Fruit fly (Drosophila melanogaster) whole organism: ENCODE data around the gene Tob.

Source experiments
- CG8478 ChIP-seq: fragments of >200 bp; optimal IDR thresholded peaks from 2 replicates; lab custom pipeline; 2018; ENCODE audit warnings: inconsistent platforms
- Dll ChIP-seq: fragments of >200 bp; optimal IDR thresholded peaks from 2 replicates; lab custom pipeline; 2017
- EcR ChIP-seq, 2 experiments: fragments of >200 bp; optimal IDR thresholded peaks; 2 replicates each; lab custom pipeline; 2017; ENCODE audit warnings: missing biosample characterization in 2 of 2, missing genetic modification characterization in 2 of 2, missing genetic modification reagents in 2 of 2
- pan ChIP-seq: fragments of >200 bp; optimal IDR thresholded peaks from 2 replicates; lab custom pipeline; 2017
- psq ChIP-seq: fragments of >200 bp; optimal IDR thresholded peaks from 2 replicates; lab custom pipeline; 2017
- usp ChIP-seq: fragments of >200 bp; optimal IDR thresholded peaks from 2 replicates; lab custom pipeline; 2017; ENCODE audit warnings: missing biosample characterization, missing genetic modification characterization, mixed read lengths

The Tob gene

DNA sequence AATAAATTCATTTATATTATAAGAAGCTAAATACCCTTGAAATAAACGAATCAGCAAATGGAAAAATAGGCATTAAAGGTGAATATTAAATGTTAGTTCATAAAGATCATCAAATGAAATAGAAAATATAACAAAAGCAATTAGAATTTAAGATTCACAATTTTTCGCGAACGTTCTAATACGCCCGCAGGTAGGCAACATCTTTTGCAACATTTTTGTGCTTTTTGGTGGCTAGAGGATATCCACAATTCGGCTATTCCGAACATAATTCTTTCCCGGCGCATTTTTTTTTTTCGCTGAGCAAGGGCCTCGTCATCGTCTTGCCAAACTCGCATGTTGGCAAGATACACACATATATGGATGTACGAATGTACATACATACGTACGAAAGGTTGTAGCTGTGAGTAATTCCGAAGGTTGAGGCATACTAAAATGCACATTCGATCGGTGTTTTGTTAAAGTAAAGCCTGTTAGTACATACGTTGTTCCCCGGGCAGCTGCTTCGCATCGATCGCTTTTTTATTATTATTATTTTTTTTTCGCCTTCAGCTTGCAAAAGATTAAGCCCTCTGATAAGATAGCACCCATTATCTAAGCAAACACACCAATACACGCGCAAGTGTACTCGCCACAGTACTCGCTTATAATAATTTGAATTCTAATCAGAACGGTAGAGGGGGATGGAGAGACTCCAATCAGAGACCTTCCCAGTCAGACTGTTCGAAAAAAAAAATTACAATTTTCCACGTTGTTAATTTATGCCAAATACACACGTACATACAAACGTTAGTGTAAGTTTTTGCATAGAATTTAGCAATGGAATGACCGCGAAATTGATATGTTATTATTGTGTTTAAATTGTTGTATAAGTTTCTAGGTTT lies 11.3 kb upstream of the Tob start:
- TF ChIP-seq psq (lab: Kevin White, UChicago) (no peak), pan (lab: Kevin White, UChicago) (no peak), CG8478 (lab: Kevin White, UChicago) (no peak), usp (GFP tag; lab: Kevin White, UChicago) (no peak), EcR (GFP tag; optimal IDR thresholded peaks at IDR 0.05; lab: Kevin White, UChicago) (no peak), Dll (lab: Kevin White, UChicago) (no peak)

DNA sequence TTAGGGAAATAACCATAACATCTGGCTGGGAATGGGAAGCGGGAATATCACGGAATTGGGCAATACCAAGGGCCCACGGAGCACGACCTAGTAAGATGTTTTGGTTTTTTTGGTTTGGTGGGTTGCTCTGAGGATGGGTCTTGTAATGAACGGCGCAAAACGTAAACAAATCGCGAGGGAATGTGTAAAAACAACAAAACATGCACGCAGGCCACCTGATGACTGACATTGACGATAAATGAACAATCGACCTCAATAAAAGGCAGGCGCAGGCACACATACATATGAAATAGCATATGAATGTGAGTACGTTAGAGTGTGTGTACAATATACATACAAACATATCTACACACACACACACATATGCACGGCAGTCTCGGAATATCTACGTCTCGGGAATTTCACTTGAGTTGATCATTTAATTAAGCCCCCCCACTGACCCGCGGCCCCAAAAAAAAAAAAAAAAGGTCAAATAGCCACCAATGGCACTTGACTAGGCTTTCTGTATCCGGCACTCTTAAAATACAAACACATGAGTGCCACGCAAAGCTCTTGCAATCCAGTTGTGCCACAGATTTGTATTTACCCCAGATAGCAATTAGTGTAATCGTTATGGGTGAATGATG lies 9.5 kb upstream of the Tob start:
- TF ChIP-seq usp (GFP tag; lab: Kevin White, UChicago) (no peak), psq (lab: Kevin White, UChicago) (no peak), Dll (lab: Kevin White, UChicago) (no peak), pan (lab: Kevin White, UChicago) (no peak), CG8478 (lab: Kevin White, UChicago) (no peak), EcR (GFP tag; optimal IDR thresholded peaks at IDR 0.05; lab: Kevin White, UChicago) (no peak)

DNA sequence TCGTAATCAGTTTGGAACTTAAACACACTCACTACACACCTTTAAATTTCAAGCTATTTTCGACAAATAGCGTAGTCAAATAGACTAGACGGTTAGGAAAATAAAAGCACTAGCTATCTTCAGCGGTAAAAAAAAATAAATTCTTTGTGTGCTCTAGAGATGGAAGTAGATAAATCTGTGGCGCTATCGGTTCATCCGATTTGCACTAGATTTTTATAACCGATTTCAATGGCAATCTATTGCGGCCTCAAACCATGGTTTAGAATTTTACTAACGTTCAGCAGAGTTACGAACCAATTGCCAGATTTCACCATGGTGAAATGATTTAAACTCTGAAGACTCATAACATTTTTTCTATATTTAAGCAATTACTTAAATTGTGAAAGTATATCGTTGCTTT lies 5.2 kb upstream of the Tob start:
- TF ChIP-seq pan (lab: Kevin White, UChicago), result no peak
- no peak for TF ChIP-seq EcR (GFP tag; optimal IDR thresholded peaks at IDR 0.05; lab: Kevin White, UChicago)

DNA sequence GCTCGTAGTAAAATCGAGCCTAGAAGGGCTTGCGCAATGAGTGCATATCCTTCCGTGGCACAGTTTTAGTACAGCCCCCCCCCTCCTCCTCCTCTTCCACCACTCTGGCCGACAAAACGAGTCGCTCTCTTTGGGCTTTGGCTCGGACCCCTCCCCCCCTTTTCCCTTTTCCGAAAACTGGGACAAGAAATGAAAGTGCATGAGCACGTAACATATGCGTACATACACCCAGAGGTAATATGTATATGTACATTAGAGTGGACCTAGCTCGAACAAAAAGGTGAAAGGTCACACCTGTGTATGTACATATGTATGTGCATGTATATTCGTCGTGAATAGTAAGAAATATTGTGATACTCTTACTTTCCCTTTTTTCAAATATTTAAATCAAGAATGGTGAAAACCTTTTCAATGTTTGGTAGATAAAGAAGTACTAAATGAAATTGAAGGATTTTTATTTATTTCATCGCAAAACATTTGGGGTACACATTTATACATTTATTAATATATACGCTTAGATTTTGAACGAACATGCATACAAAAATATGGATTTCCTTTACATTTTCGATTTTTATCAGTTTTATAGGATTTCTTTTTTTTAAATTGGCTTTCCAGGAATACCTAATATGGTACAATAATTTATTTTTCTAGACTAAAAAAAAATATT lies 1.5 kb upstream of the Tob start:
- TF ChIP-seq pan (lab: Kevin White, UChicago), result no peak
- no peak for TF ChIP-seq CG8478 (lab: Kevin White, UChicago)
- TF ChIP-seq psq (lab: Kevin White, UChicago), result no peak
- TF ChIP-seq Dll (lab: Kevin White, UChicago), result no peak
- TF ChIP-seq EcR (GFP tag; optimal IDR thresholded peaks at IDR 0.05; lab: Kevin White, UChicago), result no peak
- no peak for TF ChIP-seq usp (GFP tag; lab: Kevin White, UChicago)

DNA sequence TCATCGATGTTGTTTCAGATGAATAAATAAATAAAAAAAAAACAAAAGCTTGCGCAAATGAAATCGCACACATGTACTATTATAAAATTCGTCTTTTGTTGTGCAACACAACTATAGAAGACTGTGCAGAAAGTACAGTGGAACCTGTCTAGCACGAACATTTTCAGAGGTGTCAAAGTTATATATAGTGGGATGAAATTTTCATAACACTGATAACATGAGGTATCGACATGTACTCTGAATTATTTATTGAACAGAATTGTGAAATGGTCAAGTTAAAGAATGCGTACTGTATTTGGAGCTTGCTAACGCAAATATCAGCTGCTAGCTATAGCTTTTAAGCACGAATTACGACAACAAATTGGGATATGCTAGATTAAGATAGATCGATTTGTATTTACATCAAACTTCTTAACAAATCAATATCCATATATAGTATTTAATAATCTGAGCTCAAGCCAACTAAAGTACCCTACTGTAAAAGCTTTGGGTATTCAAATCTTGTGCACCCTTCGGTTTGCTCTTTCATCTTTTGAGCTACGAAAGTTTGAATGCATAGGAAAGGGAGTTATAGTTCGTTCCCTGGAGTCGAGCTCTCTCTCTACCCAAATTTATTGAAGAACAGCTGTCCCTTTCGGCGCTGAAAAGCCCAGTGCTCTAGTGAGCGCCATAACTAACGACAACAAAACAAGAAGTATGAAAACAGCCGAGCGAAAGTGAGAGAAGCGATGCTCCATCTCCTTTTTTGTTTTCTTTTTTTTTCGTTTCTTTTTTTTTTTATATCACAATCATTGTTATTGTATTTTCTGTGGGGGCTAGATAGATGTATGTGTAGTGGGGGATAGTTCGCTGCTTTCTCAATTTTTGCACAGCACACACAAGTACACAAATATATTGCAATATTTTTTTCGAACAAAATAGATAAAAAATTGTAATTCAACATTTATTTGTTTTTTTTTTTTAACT lies 833 bp downstream of the Tob start:
- TF ChIP-seq psq (lab: Kevin White, UChicago) (no peak), EcR (GFP tag; optimal IDR thresholded peaks at IDR 0.05; lab: Kevin White, UChicago) (no peak), usp (GFP tag; lab: Kevin White, UChicago) (no peak), pan (lab: Kevin White, UChicago) (no peak), CG8478 (lab: Kevin White, UChicago) (no peak), Dll (lab: Kevin White, UChicago) (no peak)

DNA sequence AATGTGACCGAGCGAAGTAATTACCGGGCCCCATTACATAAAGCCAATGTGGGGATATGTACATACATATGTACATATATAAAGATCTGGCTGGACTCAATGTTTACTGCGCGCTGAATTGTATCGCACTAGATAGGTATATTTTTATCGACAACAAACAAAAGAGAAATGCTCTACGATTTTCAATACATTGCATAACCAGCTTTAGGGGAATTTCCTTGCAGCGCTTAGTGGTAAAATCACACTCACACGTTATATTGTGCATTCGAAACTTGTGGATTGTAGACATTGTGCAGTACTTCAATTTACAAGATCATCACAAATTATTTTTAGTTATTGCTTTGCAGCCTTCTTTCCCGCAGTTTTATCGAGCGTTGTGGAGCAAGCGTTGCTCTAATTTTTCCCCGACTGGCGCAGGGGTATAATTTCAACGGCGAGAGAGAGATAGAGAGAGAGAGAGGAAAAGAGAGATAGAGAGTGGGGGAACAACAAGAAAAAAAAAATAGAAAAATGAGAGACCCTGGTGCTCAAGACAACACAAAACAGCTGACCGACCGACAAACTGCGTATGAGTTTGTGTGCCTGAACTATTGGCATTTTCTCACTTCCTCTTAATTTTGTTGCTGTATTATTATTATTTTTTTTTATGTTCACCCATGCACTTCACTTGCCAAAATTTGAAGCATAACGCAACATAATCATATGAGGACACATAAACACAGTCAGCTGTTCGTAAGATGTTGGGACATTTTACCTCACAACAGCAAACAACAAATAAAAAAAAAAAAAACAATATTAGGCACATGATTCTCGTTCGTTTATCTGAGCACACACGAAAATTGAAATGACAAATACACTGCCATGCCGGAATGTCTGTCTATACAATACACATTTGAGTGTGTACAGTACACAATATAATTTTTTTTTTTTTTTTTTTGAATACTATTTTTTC lies 2.0 kb downstream of the Tob start:
- TF ChIP-seq Dll (lab: Kevin White, UChicago), result no peak
- TF ChIP-seq psq (lab: Kevin White, UChicago), result no peak
- TF ChIP-seq pan (lab: Kevin White, UChicago), result no peak
- TF ChIP-seq EcR (GFP tag; optimal IDR thresholded peaks at IDR 0.05; lab: Kevin White, UChicago), result no peak
- TF ChIP-seq usp (GFP tag; lab: Kevin White, UChicago), result no peak
- no peak for TF ChIP-seq CG8478 (lab: Kevin White, UChicago)

DNA sequence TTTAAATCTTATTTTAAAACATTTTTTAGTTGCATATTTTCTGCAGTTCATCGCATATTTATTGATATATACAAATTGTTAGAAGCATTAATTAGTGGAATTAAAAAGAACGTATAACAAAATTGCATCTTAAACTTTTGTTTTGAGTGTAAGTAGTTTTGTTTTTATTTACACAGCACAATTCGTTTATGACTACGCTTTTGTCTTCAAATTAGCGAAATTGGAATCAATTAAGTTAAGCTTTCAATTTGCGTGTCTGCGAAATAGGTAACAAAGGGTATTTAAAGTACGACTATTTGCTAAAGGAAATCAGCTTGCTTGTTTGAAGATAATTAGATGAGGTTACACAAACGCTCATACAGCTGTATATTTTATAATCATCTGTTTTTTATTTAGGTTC lies 3.0 kb downstream of the Tob start:
- TF ChIP-seq usp (GFP tag; lab: Kevin White, UChicago) (no peak), CG8478 (lab: Kevin White, UChicago) (no peak), pan (lab: Kevin White, UChicago) (no peak), Dll (lab: Kevin White, UChicago) (no peak), psq (lab: Kevin White, UChicago) (no peak), EcR (GFP tag; optimal IDR thresholded peaks at IDR 0.05; lab: Kevin White, UChicago) (no peak)

DNA sequence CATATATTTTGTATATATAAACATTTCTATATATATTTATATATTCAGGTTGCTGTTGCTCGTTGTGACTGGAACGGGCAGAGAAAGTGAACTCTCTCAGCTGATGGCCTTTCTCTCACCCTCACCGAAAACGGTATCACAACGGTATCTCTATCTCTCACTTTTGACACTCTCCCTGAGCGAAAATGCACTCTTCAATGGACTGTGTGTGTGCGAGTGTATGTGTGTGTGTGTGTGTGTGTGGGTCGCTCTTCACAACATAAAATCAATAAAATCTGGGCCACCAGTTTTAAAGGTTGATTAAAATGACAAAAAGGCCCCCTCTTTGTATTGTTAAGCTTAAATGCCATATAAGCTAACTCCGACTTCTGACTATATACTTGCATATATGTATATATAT lies 3.8 kb downstream of the Tob start:
- TF ChIP-seq usp (GFP tag; lab: Kevin White, UChicago) (no peak), EcR (GFP tag; optimal IDR thresholded peaks at IDR 0.05; lab: Kevin White, UChicago) (no peak), CG8478 (lab: Kevin White, UChicago) (no peak), pan (lab: Kevin White, UChicago) (no peak), Dll (lab: Kevin White, UChicago) (no peak), psq (lab: Kevin White, UChicago) (no peak)

DNA sequence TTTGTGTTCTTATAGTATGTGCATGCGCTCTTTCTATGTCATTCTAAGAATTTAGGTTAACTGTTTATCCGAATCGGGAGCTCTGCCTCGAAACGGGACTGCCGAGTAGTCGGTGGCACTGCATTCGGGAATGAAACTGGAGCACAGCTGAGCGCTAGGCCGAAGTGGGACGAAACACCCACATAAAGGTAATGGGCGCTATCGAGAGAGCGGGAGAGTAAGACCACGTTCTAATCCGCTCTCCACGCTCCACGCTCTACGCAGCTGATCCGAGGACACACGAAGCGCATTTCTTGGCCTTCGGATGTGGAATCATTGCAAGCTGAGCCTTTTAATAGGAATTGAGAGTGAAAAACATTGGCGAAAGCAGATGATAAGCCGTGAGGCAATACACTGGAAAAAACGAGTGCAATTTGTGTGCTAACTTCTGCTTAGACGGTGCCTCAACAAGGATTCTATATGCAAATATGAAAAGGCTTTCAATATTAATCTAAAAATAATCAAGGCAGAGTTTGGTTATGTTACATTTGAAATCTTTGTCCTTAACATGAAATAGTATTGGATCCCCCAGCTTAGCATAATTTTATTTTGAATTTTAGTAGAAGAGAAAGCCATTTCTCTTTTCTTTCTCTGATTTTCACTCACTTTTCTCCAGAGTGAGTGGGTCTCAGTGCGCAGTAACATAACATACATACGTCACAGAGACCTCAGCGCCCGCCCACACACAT lies 5.3 kb downstream of the Tob start:
- no peak for TF ChIP-seq Dll (lab: Kevin White, UChicago)
- no peak for TF ChIP-seq CG8478 (lab: Kevin White, UChicago)
- no peak for TF ChIP-seq usp (GFP tag; lab: Kevin White, UChicago)
- no peak for TF ChIP-seq pan (lab: Kevin White, UChicago)
- TF ChIP-seq EcR (GFP tag; optimal IDR thresholded peaks at IDR 0.05; lab: Kevin White, UChicago), result no peak
- TF ChIP-seq psq (lab: Kevin White, UChicago), result no peak
